Fruit fly (Drosophila melanogaster) whole organism, embryonic: ENCODE results near the gene dah.
A peak's percentile ranks its signal among the peaks of the same experiment; 100 is the strongest.

ENCODE experiments used
- ATbp ChIP-seq: fragments of 200-800 bp; sonication (Bioruptor generic); optimal IDR thresholded peaks from 2 replicates; lab custom pipeline; 2017; ENCODE audit warnings: missing biosample characterization, mild to moderate bottlenecking, missing genetic modification characterization, missing genetic modification reagents
- Atf6 ChIP-seq: fragments of 200-800 bp; sonication (Bioruptor generic); IDR thresholded peaks from 2 replicates; pipeline ENCODE4 v1.3.6; 2022; ENCODE audit warnings: missing biosample characterization, missing genetic modification characterization
- B-H2 ChIP-seq: fragments of 200-800 bp; sonication (Bioruptor generic); optimal IDR thresholded peaks from 2 replicates; lab custom pipeline; 2018; ENCODE audit warnings: missing biosample characterization, mild to moderate bottlenecking, missing genetic modification characterization
- BEAF-32 ChIP-seq: fragments of 200-800 bp; sonication (Bioruptor generic); optimal IDR thresholded peaks from 3 replicates; lab custom pipeline; 2017; ENCODE audit warnings: missing biosample characterization, missing genetic modification characterization, mild to moderate bottlenecking, moderate library complexity, missing genetic modification reagents
- Blimp-1 ChIP-seq: fragments of 200-800 bp; sonication (Bioruptor generic); optimal IDR thresholded peaks from 3 replicates; lab custom pipeline; 2018; ENCODE audit warnings: missing biosample characterization, missing genetic modification characterization, mild to moderate bottlenecking, moderate library complexity, missing genetic modification reagents
- CG10147 ChIP-seq: fragments of 200-800 bp; sonication (Bioruptor generic); optimal IDR thresholded peaks from 2 replicates; lab custom pipeline; 2019; ENCODE audit warnings: missing biosample characterization, mild to moderate bottlenecking, missing genetic modification characterization, moderate library complexity
- CG10274 ChIP-seq: fragments of 200-800 bp; sonication (Bioruptor generic); optimal IDR thresholded peaks from 3 replicates; lab custom pipeline; 2017; ENCODE audit warnings: missing biosample characterization, mild to moderate bottlenecking, missing genetic modification characterization
- CG10321 ChIP-seq: fragments of 200-800 bp; sonication (Bioruptor generic); IDR thresholded peaks from 2 replicates; pipeline ENCODE4 v1.3.6; 2022; ENCODE audit warnings: missing biosample characterization, missing genetic modification characterization
- CG10366 ChIP-seq: fragments of 200-800 bp; sonication (Bioruptor generic); IDR thresholded peaks from 2 replicates; pipeline ENCODE4 v1.3.6; 2022; ENCODE audit warnings: missing biosample characterization, missing genetic modification characterization
- CG10543 ChIP-seq: fragments of 200-800 bp; sonication (Bioruptor generic); optimal IDR thresholded peaks from 3 replicates; lab custom pipeline; 2017; ENCODE audit warnings: missing biosample characterization, mild to moderate bottlenecking, missing genetic modification characterization, moderate library complexity
- CG10979 ChIP-seq: fragments of 200-800 bp; sonication (Bioruptor generic); optimal IDR thresholded peaks from 2 replicates; lab custom pipeline; 2018; ENCODE audit warnings: missing biosample characterization, mild to moderate bottlenecking, missing genetic modification characterization, moderate library complexity
- CG13424 ChIP-seq: fragments of 200-800 bp; sonication (Bioruptor generic); optimal IDR thresholded peaks from 2 replicates; lab custom pipeline; 2019; ENCODE audit warnings: missing biosample characterization, mild to moderate bottlenecking, missing genetic modification characterization, moderate library complexity
- CG13894 ChIP-seq: fragments of 200-800 bp; sonication (Bioruptor generic); optimal IDR thresholded peaks from 3 replicates; lab custom pipeline; 2018; ENCODE audit warnings: missing biosample characterization, mild to moderate bottlenecking, missing genetic modification characterization, moderate library complexity
- CG14014 ChIP-seq: fragments of 200-800 bp; sonication (Bioruptor generic); IDR thresholded peaks from 2 replicates; pipeline ENCODE4 v1.3.6; 2022; ENCODE audit warnings: missing biosample characterization, missing genetic modification characterization
- CG15514 ChIP-seq: fragments of 200-800 bp; sonication (Bioruptor generic); optimal IDR thresholded peaks from 3 replicates; lab custom pipeline; 2017; ENCODE audit warnings: missing biosample characterization, missing genetic modification characterization, mild to moderate bottlenecking, moderate library complexity, missing genetic modification reagents
- CG2120 ChIP-seq: fragments of 200-800 bp; sonication (Bioruptor generic); optimal IDR thresholded peaks from 3 replicates; lab custom pipeline; 2016; ENCODE audit warnings: missing biosample characterization, missing genetic modification characterization
- CG2199 ChIP-seq: fragments of 200-800 bp; sonication (Bioruptor generic); IDR thresholded peaks from 3 replicates; pipeline ENCODE4 v1.3.6; 2022; ENCODE audit warnings: missing biosample characterization, missing genetic modification characterization
- CG30020 ChIP-seq: fragments of 200-800 bp; optimal IDR thresholded peaks from 2 replicates; lab custom pipeline; 2019; ENCODE audit warnings: missing biosample characterization, mild to moderate bottlenecking, missing genetic modification characterization, moderate library complexity
- CG31388 ChIP-seq: fragments of 200-800 bp; sonication (Bioruptor generic); optimal IDR thresholded peaks from 2 replicates; lab custom pipeline; 2016; ENCODE audit warnings: missing biosample characterization, missing genetic modification characterization
- CG3726 ChIP-seq: fragments of 200-800 bp; sonication (Bioruptor generic); IDR thresholded peaks from 3 replicates; pipeline ENCODE4, ENCODE4 v1.3.6; 2022; ENCODE audit warnings: missing biosample characterization, missing genetic modification characterization
- CG4617 ChIP-seq: fragments of 200-800 bp; sonication (Bioruptor generic); optimal IDR thresholded peaks from 3 replicates; lab custom pipeline; 2016; ENCODE audit warnings: missing biosample characterization, missing genetic modification characterization, borderline replicate concordance
- CG4707 ChIP-seq: fragments of 200-800 bp; sonication (Bioruptor generic); optimal IDR thresholded peaks from 2 replicates; lab custom pipeline; 2018; ENCODE audit warnings: missing biosample characterization, mild to moderate bottlenecking, missing genetic modification characterization, moderate library complexity
- CG6765 ChIP-seq: fragments of 200-800 bp; sonication (Bioruptor generic); optimal IDR thresholded peaks from 3 replicates; lab custom pipeline; 2017; ENCODE audit warnings: missing biosample characterization, mild to moderate bottlenecking, missing genetic modification characterization
- CG8924 ChIP-seq: fragments of 200-800 bp; optimal IDR thresholded peaks from 3 replicates; lab custom pipeline; 2019; ENCODE audit warnings: missing biosample characterization, mild to moderate bottlenecking, missing genetic modification characterization, moderate library complexity
- CG9437 ChIP-seq: fragments of 200-800 bp; sonication (Bioruptor generic); optimal IDR thresholded peaks from 2 replicates; lab custom pipeline; 2018; ENCODE audit warnings: missing biosample characterization, mild to moderate bottlenecking, missing genetic modification characterization
- Dip3 ChIP-seq: fragments of 200-800 bp; sonication (Bioruptor generic); optimal IDR thresholded peaks from 3 replicates; lab custom pipeline; 2016; ENCODE audit warnings: missing biosample characterization, missing genetic modification characterization
- Doc2 ChIP-seq: fragments of 200-800 bp; sonication (Bioruptor generic); IDR thresholded peaks from 2 replicates; pipeline ENCODE4 v1.3.6; 2022; ENCODE audit warnings: missing biosample characterization, missing genetic modification characterization
- Ets65A ChIP-seq: fragments of 200-800 bp; sonication (Bioruptor generic); peaks from one replicate; lab custom pipeline; 2016; ENCODE audit warnings: missing biosample characterization, missing genetic modification characterization
- H15 ChIP-seq: fragments of 200-800 bp; sonication (Bioruptor generic); IDR thresholded peaks from 3 replicates; pipeline ENCODE4 v1.3.6; 2022; ENCODE audit warnings: missing biosample characterization, missing genetic modification characterization
- HmgZ ChIP-seq: fragments of 200-800 bp; sonication (Bioruptor generic); optimal IDR thresholded peaks from 2 replicates; lab custom pipeline; 2018; ENCODE audit warnings: missing biosample characterization, mild to moderate bottlenecking, missing genetic modification characterization
- Med ChIP-seq: fragments of 200-800 bp; sonication (Bioruptor generic); peaks from one replicate; lab custom pipeline; 2016; ENCODE audit warnings: missing biosample characterization, missing genetic modification characterization, mild to moderate bottlenecking, inconsistent platforms, moderate library complexity
- NfI ChIP-seq: fragments of 200-800 bp; sonication (Bioruptor generic); optimal IDR thresholded peaks from 3 replicates; lab custom pipeline; 2018; ENCODE audit warnings: missing biosample characterization, mild to moderate bottlenecking, missing genetic modification characterization, moderate library complexity
- Six4 ChIP-seq: fragments of 200-800 bp; sonication (Bioruptor generic); optimal IDR thresholded peaks from 2 replicates; lab custom pipeline; 2016; ENCODE audit warnings: missing biosample characterization, missing genetic modification characterization
- az2 ChIP-seq: fragments of 200-800 bp; sonication (Bioruptor generic); optimal IDR thresholded peaks from 3 replicates; lab custom pipeline; 2016; ENCODE audit warnings: missing biosample characterization, missing genetic modification characterization
- dati ChIP-seq: fragments of 200-800 bp; sonication (Bioruptor generic); IDR thresholded peaks from 2 replicates; pipeline ENCODE4 v1.3.6; 2022; ENCODE audit warnings: missing biosample characterization, missing genetic modification characterization
- dmrt99B ChIP-seq: fragments of 200-800 bp; sonication (Bioruptor generic); optimal IDR thresholded peaks from 2 replicates; lab custom pipeline; 2018; ENCODE audit warnings: missing biosample characterization, mild to moderate bottlenecking, missing genetic modification characterization, moderate library complexity
- fu2 ChIP-seq: fragments of 200-800 bp; sonication (Bioruptor generic); optimal IDR thresholded peaks from 2 replicates; lab custom pipeline; 2016; ENCODE audit warnings: missing biosample characterization, missing genetic modification characterization
- gem ChIP-seq: fragments of 200-800 bp; sonication (Bioruptor generic); optimal IDR thresholded peaks from 2 replicates; lab custom pipeline; 2019; ENCODE audit warnings: missing biosample characterization, mild to moderate bottlenecking, missing genetic modification characterization, moderate library complexity
- gfzf ChIP-seq: fragments of 200-800 bp; sonication (Bioruptor generic); optimal IDR thresholded peaks from 2 replicates; lab custom pipeline; 2016; ENCODE audit warnings: missing biosample characterization, mild to moderate bottlenecking, missing genetic modification characterization, moderate library complexity
- jing ChIP-seq: fragments of 200-800 bp; sonication (Bioruptor generic); optimal IDR thresholded peaks from 2 replicates; lab custom pipeline; 2018; ENCODE audit warnings: missing biosample characterization, mild to moderate bottlenecking, missing genetic modification characterization
- kni ChIP-seq: fragments of 200-800 bp; sonication (Bioruptor generic); optimal IDR thresholded peaks from 3 replicates; lab custom pipeline; 2017; ENCODE audit warnings: mild to moderate bottlenecking, missing biosample characterization, missing genetic modification reagents, missing genetic modification characterization
- pzg ChIP-seq: fragments of 200-800 bp; sonication (Bioruptor generic); optimal IDR thresholded peaks from 3 replicates; lab custom pipeline; 2018; ENCODE audit warnings: missing biosample characterization, mild to moderate bottlenecking, missing genetic modification characterization, moderate library complexity
- seq ChIP-seq: fragments of 200-800 bp; sonication (Bioruptor generic); IDR thresholded peaks from 2 replicates; pipeline ENCODE4 v1.3.6; 2022; ENCODE audit warnings: missing biosample characterization, missing genetic modification characterization
- tll ChIP-seq, 2 experiments: fragments of 200-800 bp in 1 of 2; fragments of >200 bp in 1 of 2; sonication (Bioruptor generic) in 1 of 2; optimal IDR thresholded peaks; 2 replicates each; lab custom pipeline; 2017 to 2019; ENCODE audit warnings: missing biosample characterization in 2 of 2, missing genetic modification characterization in 2 of 2, mild to moderate bottlenecking in 1 of 2, moderate library complexity in 1 of 2
- tx ChIP-seq: fragments of 200-800 bp; sonication (Bioruptor generic); optimal IDR thresholded peaks from 2 replicates; lab custom pipeline; 2016; ENCODE audit warnings: missing biosample characterization, missing genetic modification characterization
- vvl ChIP-seq: fragments of 200-800 bp; sonication (Bioruptor generic); IDR thresholded peaks from 2 replicates; pipeline ENCODE4 v1.3.6; 2022; ENCODE audit warnings: missing biosample characterization, missing genetic modification characterization
- zen ChIP-seq: fragments of 200-800 bp; sonication (Bioruptor generic); optimal IDR thresholded peaks from 3 replicates; lab custom pipeline; 2018; ENCODE audit warnings: missing biosample characterization, mild to moderate bottlenecking, missing genetic modification characterization, moderate library complexity

Gene dah

dm6 chrX:15319290-15319689, 8.9 kb upstream of the dah start, which contains the start of gene Top1 (continued):
- TF ChIP-seq CG4707 (GFP tag; lab: Kevin White, UChicago) (no peak), az2 (GFP tag; lab: Kevin White, UChicago) (no peak), BEAF-32 (GFP tag; lab: Kevin White, UChicago) (peak; percentile 93), CG13894 (tag; lab: Kevin White, UChicago) (peak; percentile 34), B-H2 (GFP tag; lab: Kevin White, UChicago) (peak; percentile 40), CG8924 (tag; lab: Kevin White, UChicago) (no peak), HmgZ (peak; percentile 56), CG14014 (peak; percentile 13; the same call in 1 of the 2 replicates), CG2120 (peak; percentile 46)

- no peak for TF ChIP-seq tx (GFP tag; lab: Kevin White, UChicago)
- no peak for TF ChIP-seq kni
- peak; percentile 2 for TF ChIP-seq dmrt99B (tag; lab: Kevin White, UChicago)
- no peak for TF ChIP-seq Ets65A (GFP tag; lab: Kevin White, UChicago)
- peak; percentile 6 for TF ChIP-seq CG9437
- TF ChIP-seq CG10274 (GFP tag; lab: Kevin White, UChicago) = peak; percentile 88
- no peak for TF ChIP-seq CG6765 (GFP tag; lab: Kevin White, UChicago)
- TF ChIP-seq vvl (GFP tag; lab: Robert Waterston, UW) = no peak
- no peak for TF ChIP-seq CG10979 (tag; lab: Kevin White, UChicago)
- no peak for TF ChIP-seq CG10147 (GFP tag; lab: Kevin White, UChicago)
- TF ChIP-seq NfI (GFP tag; lab: Kevin White, UChicago) = no peak
- TF ChIP-seq zen = no peak
- TF ChIP-seq H15 (GFP tag; lab: Robert Waterston, UW) = no peak
- TF ChIP-seq dati (GFP tag; lab: Robert Waterston, UW) = no peak
- TF ChIP-seq CG31388 = no peak
- TF ChIP-seq seq (GFP tag; lab: Robert Waterston, UW) = 0 out of 2 replicates have a peak, but pooled peaks have one; percentile 13
- TF ChIP-seq CG10543 (GFP tag; lab: Kevin White, UChicago) = peak; percentile 7
- TF ChIP-seq CG15514 (GFP tag; lab: Kevin White, UChicago) = peak; percentile 58
- TF ChIP-seq CG13424 (tag; lab: Kevin White, UChicago) = no peak
- peak; percentile 84 for TF ChIP-seq gfzf (GFP tag; lab: Kevin White, UChicago)
- no peak for TF ChIP-seq jing (GFP tag; lab: Kevin White, UChicago)
- TF ChIP-seq Six4 (GFP tag; lab: Kevin White, UChicago) = no peak
- TF ChIP-seq Atf6 = no peak
- TF ChIP-seq gem (tag; lab: Kevin White, UChicago) = no peak
- TF ChIP-seq fu2 (GFP tag; lab: Kevin White, UChicago) = no peak
- no peak for TF ChIP-seq Doc2 (GFP tag; lab: Robert Waterston, UW)
- TF ChIP-seq CG3726 (GFP tag; lab: Robert Waterston, UW) = no peak
- no peak for TF ChIP-seq CG10321
- TF ChIP-seq Blimp-1 (GFP tag; lab: Kevin White, UChicago) = no peak
- TF ChIP-seq Dip3 (GFP tag; lab: Kevin White, UChicago) = no peak
- TF ChIP-seq tll (GFP tag; optimal IDR thresholded peaks at IDR 0.05; lab: Kevin White, UChicago) = peak in 1 of 2 experiments; percentile 36
- TF ChIP-seq pzg (GFP tag; lab: Kevin White, UChicago) = peak; percentile 71
- TF ChIP-seq Med = peak; percentile 73
- TF ChIP-seq CG30020 (tag; lab: Kevin White, UChicago) = peak; percentile 22
- peak; percentile 49 for TF ChIP-seq BEAF-32 (GFP tag; lab: Kevin White, UChicago)
- TF ChIP-seq CG10366 (GFP tag; lab: Robert Waterston, UW) = no peak
- no peak for TF ChIP-seq ATbp (GFP tag; lab: Kevin White, UChicago)
- TF ChIP-seq CG2199 (GFP tag; lab: Robert Waterston, UW) = 0 out of 3 replicates have a peak, but pooled peaks have one; percentile 23
- TF ChIP-seq CG4617 (GFP tag; lab: Kevin White, UChicago) = peak; percentile 27
Measured at dm6 chrX:15319699-15320482, 8.3 kb upstream of the dah start.
